Worm (Caenorhabditis elegans) whole organism, L2 larva: Measurements from ENCODE around the gene cest-6.

Source experiments
- nhr-23 ChIP-seq: fragments of 150-350 bp; optimal IDR thresholded peaks from 2 replicates; lab custom pipeline; 2014; ENCODE audit warnings: missing biosample characterization, missing genetic modification reagents, missing genetic modification characterization
- unc-39 ChIP-seq: fragments of 150-350 bp; optimal IDR thresholded peaks from 2 replicates; lab custom pipeline; 2014; ENCODE audit warnings: missing biosample characterization, missing genetic modification characterization

DNA sequence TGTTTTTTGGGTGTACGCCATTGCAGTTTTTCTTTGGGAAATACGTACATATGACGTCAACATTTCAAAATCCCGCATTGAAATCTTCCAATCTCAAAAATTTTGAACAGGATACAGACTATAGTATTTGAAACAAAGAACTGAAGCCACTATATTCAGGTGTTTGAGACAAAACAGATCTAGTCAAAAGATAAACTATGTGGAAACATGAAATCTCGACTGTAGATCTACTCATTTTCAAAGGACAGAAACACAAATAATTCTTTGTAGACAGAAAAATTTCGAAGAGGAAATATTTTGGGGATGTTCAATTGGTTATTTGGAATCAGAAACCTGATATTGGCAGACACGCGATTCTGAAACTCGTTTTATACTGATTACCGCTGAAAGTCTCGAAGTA is 2.8 kb downstream of the cest-6 start:
- TF ChIP-seq nhr-23 (tag; lab: Kevin White, UChicago) (no peak), unc-39 (tag; lab: Kevin White, UChicago) (no peak)
